Fruit fly (Drosophila melanogaster) whole organism, embryonic: Measurements from ENCODE around the gene Glys.

Experiments
- ATbp ChIP-seq: fragments of 200-800 bp; sonication (Bioruptor generic); optimal IDR thresholded peaks from 2 replicates; lab custom pipeline; 2017; ENCODE audit warnings: missing biosample characterization, mild to moderate bottlenecking, missing genetic modification characterization, missing genetic modification reagents
- Atf6 ChIP-seq: fragments of 200-800 bp; sonication (Bioruptor generic); IDR thresholded peaks from 2 replicates; pipeline ENCODE4 v1.3.6; 2022; ENCODE audit warnings: missing biosample characterization, missing genetic modification characterization
- B-H1 ChIP-seq: fragments of 200-800 bp; sonication (Bioruptor generic); IDR thresholded peaks from 3 replicates; pipeline ENCODE4 v1.3.6; 2022; ENCODE audit warnings: missing biosample characterization, missing genetic modification characterization
- CG10209 ChIP-seq: fragments of 200-800 bp; sonication (Bioruptor generic); optimal IDR thresholded peaks from 3 replicates; lab custom pipeline; 2017; ENCODE audit warnings: missing biosample characterization, mild to moderate bottlenecking, missing genetic modification characterization, missing genetic modification reagents
- CG14050 ChIP-seq: fragments of 200-800 bp; sonication (Bioruptor generic); IDR thresholded peaks from 3 replicates; pipeline ENCODE4 v1.3.6; 2022; ENCODE audit warnings: missing biosample characterization, missing genetic modification characterization
- CG15514 ChIP-seq: fragments of 200-800 bp; sonication (Bioruptor generic); optimal IDR thresholded peaks from 3 replicates; lab custom pipeline; 2017; ENCODE audit warnings: missing biosample characterization, missing genetic modification characterization, mild to moderate bottlenecking, moderate library complexity, missing genetic modification reagents
- CG2129 ChIP-seq: fragments of 200-800 bp; sonication (Bioruptor generic); IDR thresholded peaks from 2 replicates; pipeline ENCODE4 v1.3.6; 2022; ENCODE audit warnings: missing biosample characterization, missing genetic modification characterization; ENCODE audit not compliant: partially characterized antibody
- CG2202 ChIP-seq: fragments of 200-800 bp; sonication (Bioruptor generic); optimal IDR thresholded peaks from 2 replicates; lab custom pipeline; 2018; ENCODE audit warnings: missing biosample characterization, mild to moderate bottlenecking, missing genetic modification characterization
- CG30020 ChIP-seq: fragments of 200-800 bp; optimal IDR thresholded peaks from 2 replicates; lab custom pipeline; 2019; ENCODE audit warnings: missing biosample characterization, mild to moderate bottlenecking, missing genetic modification characterization, moderate library complexity
- CG31365 ChIP-seq: fragments of 200-800 bp; sonication (Bioruptor generic); optimal IDR thresholded peaks from 2 replicates; lab custom pipeline; 2018; ENCODE audit warnings: missing biosample characterization, mild to moderate bottlenecking, missing genetic modification characterization
- CG4730 ChIP-seq: fragments of 200-800 bp; sonication (Bioruptor generic); IDR thresholded peaks from 2 replicates; pipeline ENCODE4 v1.3.6; 2022; ENCODE audit warnings: missing biosample characterization, missing genetic modification characterization
- CG5953 ChIP-seq: fragments of 200-800 bp; sonication (Bioruptor generic); IDR thresholded peaks from 2 replicates; pipeline ENCODE4 v1.3.6; 2022; ENCODE audit warnings: missing biosample characterization, missing genetic modification characterization
- CG6272 ChIP-seq: fragments of 200-800 bp; sonication (Bioruptor generic); IDR thresholded peaks from 2 replicates; pipeline ENCODE4 v1.3.6; 2022; ENCODE audit warnings: missing biosample characterization, missing genetic modification characterization
- CG8281 ChIP-seq: fragments of 200-800 bp; sonication (Bioruptor generic); optimal IDR thresholded peaks from 2 replicates; lab custom pipeline; 2018; ENCODE audit warnings: missing biosample characterization, mild to moderate bottlenecking, missing genetic modification characterization, moderate library complexity
- D19B ChIP-seq: fragments of 200-800 bp; sonication (Bioruptor generic); optimal IDR thresholded peaks from 2 replicates; lab custom pipeline; 2017; ENCODE audit warnings: missing biosample characterization, mild to moderate bottlenecking, missing genetic modification characterization
- Dad ChIP-seq: fragments of 200-800 bp; sonication (Bioruptor generic); optimal IDR thresholded peaks from 3 replicates; lab custom pipeline; 2016; ENCODE audit warnings: missing biosample characterization, missing genetic modification characterization
- Dbx ChIP-seq: fragments of 200-800 bp; sonication (Bioruptor generic); IDR thresholded peaks from 3 replicates; pipeline ENCODE4 v1.3.6; 2022; ENCODE audit warnings: missing biosample characterization, missing genetic modification characterization
- E2f1 ChIP-seq: fragments of 200-800 bp; sonication (Bioruptor generic); IDR thresholded peaks from 2 replicates; pipeline ENCODE4 v1.3.6; 2022; ENCODE audit warnings: missing biosample characterization, missing genetic modification characterization
- Ets97D ChIP-seq: fragments of 200-800 bp; sonication (Bioruptor generic); optimal IDR thresholded peaks from 3 replicates; lab custom pipeline; 2016; ENCODE audit warnings: missing biosample characterization, missing genetic modification characterization
- Gsc ChIP-seq: fragments of 200-800 bp; sonication (Bioruptor generic); IDR thresholded peaks from 2 replicates; pipeline ENCODE4 v1.3.6; 2022; ENCODE audit warnings: missing biosample characterization, missing genetic modification characterization
- Gug ChIP-seq: fragments of 200-800 bp; sonication (Bioruptor generic); IDR thresholded peaks from 4 replicates; pipeline ENCODE4 v1.3.6; 2022; ENCODE audit warnings: missing biosample characterization, missing genetic modification characterization
- HLH4C ChIP-seq: fragments of 200-800 bp; sonication (Bioruptor generic); IDR thresholded peaks from 3 replicates; pipeline ENCODE4 v1.3.6; 2022; ENCODE audit warnings: missing biosample characterization, missing genetic modification characterization; ENCODE audit not compliant: partially characterized antibody
- HLH54F ChIP-seq: fragments of 200-800 bp; sonication (Bioruptor generic); optimal IDR thresholded peaks from 3 replicates; lab custom pipeline; 2016; ENCODE audit warnings: missing biosample characterization, missing genetic modification characterization
- Hand ChIP-seq: fragments of 200-800 bp; sonication (Bioruptor generic); optimal IDR thresholded peaks from 2 replicates; lab custom pipeline; 2017; ENCODE audit warnings: mild to moderate bottlenecking, missing biosample characterization, missing genetic modification reagents, missing genetic modification characterization
- Mad ChIP-seq: fragments of 200-800 bp; sonication (Bioruptor generic); optimal IDR thresholded peaks from 2 replicates; lab custom pipeline; 2016; ENCODE audit warnings: missing biosample characterization, missing genetic modification characterization
- Med ChIP-seq: fragments of 200-800 bp; sonication (Bioruptor generic); peaks from one replicate; lab custom pipeline; 2016; ENCODE audit warnings: missing biosample characterization, missing genetic modification characterization, mild to moderate bottlenecking, inconsistent platforms, moderate library complexity
- Opbp ChIP-seq: fragments of 200-800 bp; sonication (Bioruptor generic); IDR thresholded peaks from 3 replicates; pipeline ENCODE4 v1.3.6; 2022; ENCODE audit warnings: missing biosample characterization, missing genetic modification characterization; ENCODE audit not compliant: partially characterized antibody
- Optix ChIP-seq: fragments of 200-800 bp; sonication (Bioruptor generic); IDR thresholded peaks from 3 replicates; pipeline ENCODE4 v1.3.6; 2022; ENCODE audit warnings: missing biosample characterization, missing genetic modification characterization
- Sox100B ChIP-seq: fragments of 200-800 bp; sonication (Bioruptor generic); optimal IDR thresholded peaks from 3 replicates; lab custom pipeline; 2018; ENCODE audit warnings: missing biosample characterization, mild to moderate bottlenecking, missing genetic modification characterization
- Sry-β ChIP-seq: fragments of 200-800 bp; sonication (Bioruptor generic); optimal IDR thresholded peaks from 2 replicates; lab custom pipeline; 2018; ENCODE audit warnings: missing biosample characterization, mild to moderate bottlenecking, missing genetic modification characterization, moderate library complexity
- TFAM ChIP-seq: fragments of 200-800 bp; sonication (Bioruptor generic); optimal IDR thresholded peaks from 2 replicates; lab custom pipeline; 2017; ENCODE audit warnings: missing biosample characterization, missing genetic modification characterization, inconsistent platforms
- abd-A ChIP-seq: fragments of 200-800 bp; sonication (Bioruptor generic); optimal IDR thresholded peaks from 3 replicates; lab custom pipeline; 2019; ENCODE audit warnings: missing biosample characterization, mild to moderate bottlenecking, missing genetic modification characterization, moderate library complexity
- bbx ChIP-seq: fragments of 200-800 bp; sonication (Bioruptor generic); IDR thresholded peaks from 2 replicates; pipeline ENCODE4 v1.3.6; 2022; ENCODE audit warnings: missing biosample characterization, missing genetic modification characterization; ENCODE audit not compliant: partially characterized antibody
- chinmo ChIP-seq: fragments of 200-800 bp; sonication (Bioruptor generic); IDR thresholded peaks from 4 replicates; pipeline ENCODE4 v1.3.6; 2022; ENCODE audit warnings: missing biosample characterization, missing genetic modification characterization; ENCODE audit not compliant: partially characterized antibody
- dm ChIP-seq: fragments of 200-800 bp; sonication (Bioruptor generic); optimal IDR thresholded peaks from 3 replicates; lab custom pipeline; 2016; ENCODE audit warnings: missing biosample characterization, missing genetic modification characterization
- esg ChIP-seq: fragments of 200-800 bp; sonication (Bioruptor generic); conservative IDR thresholded peaks from 2 replicates; pipeline ENCODE4 v1.3.6; 2022; ENCODE audit warnings: missing biosample characterization, missing genetic modification characterization
- her ChIP-seq: fragments of 200-800 bp; sonication (Bioruptor generic); optimal IDR thresholded peaks from 2 replicates; lab custom pipeline; 2016; ENCODE audit warnings: missing biosample characterization, missing genetic modification characterization
- prd ChIP-seq, 3 experiments: fragments of >200 bp in 2 of 3; fragments of 200-800 bp in 1 of 3; sonication (Bioruptor generic) in 1 of 3; optimal IDR thresholded peaks in 2 of 3; IDR thresholded peaks in 1 of 3; 2 replicates in 2 of 3; 3 replicates in 1 of 3; pipeline versions ENCODE4 v1.3.6 to Lab custom; 2017 to 2022; ENCODE audit warnings: missing biosample characterization in 1 of 3, missing genetic modification characterization in 1 of 3
- pros ChIP-seq: fragments of 200-800 bp; sonication (Bioruptor generic); optimal IDR thresholded peaks from 3 replicates; lab custom pipeline; 2019; ENCODE audit warnings: missing biosample characterization, mild to moderate bottlenecking, missing genetic modification characterization, moderate library complexity
- psq ChIP-seq: fragments of 200-800 bp; sonication (Bioruptor generic); optimal IDR thresholded peaks from 2 replicates; lab custom pipeline; 2017; ENCODE audit warnings: missing biosample characterization, missing genetic modification characterization
- run ChIP-seq: fragments of 200-800 bp; sonication (Bioruptor generic); optimal IDR thresholded peaks from 3 replicates; lab custom pipeline; 2018; ENCODE audit warnings: missing biosample characterization, mild to moderate bottlenecking, missing genetic modification characterization
- seq ChIP-seq: fragments of 200-800 bp; sonication (Bioruptor generic); IDR thresholded peaks from 2 replicates; pipeline ENCODE4 v1.3.6; 2022; ENCODE audit warnings: missing biosample characterization, missing genetic modification characterization
- slou ChIP-seq: fragments of 200-800 bp; sonication (Bioruptor generic); optimal IDR thresholded peaks from 3 replicates; lab custom pipeline; 2016; ENCODE audit warnings: missing biosample characterization, missing genetic modification characterization
- sob ChIP-seq: fragments of 200-800 bp; sonication (Bioruptor generic); IDR thresholded peaks from 2 replicates; pipeline ENCODE4 v1.3.6; 2022; ENCODE audit warnings: missing biosample characterization, missing genetic modification characterization
- tap ChIP-seq: fragments of 200-800 bp; optimal IDR thresholded peaks from 3 replicates; lab custom pipeline; 2019; ENCODE audit warnings: missing biosample characterization, mild to moderate bottlenecking, missing genetic modification characterization, moderate library complexity
- trem ChIP-seq: fragments of 200-800 bp; optimal IDR thresholded peaks from 3 replicates; lab custom pipeline; 2019; ENCODE audit warnings: missing biosample characterization, mild to moderate bottlenecking, missing genetic modification characterization, moderate library complexity
- vnd ChIP-seq: fragments of 200-800 bp; sonication (Bioruptor generic); IDR thresholded peaks from 3 replicates; pipeline ENCODE4 v1.3.6; 2022; ENCODE audit warnings: missing biosample characterization, missing genetic modification characterization; ENCODE audit not compliant: partially characterized antibody
- wek ChIP-seq: fragments of 200-800 bp; sonication (Bioruptor generic); optimal IDR thresholded peaks from 3 replicates; lab custom pipeline; 2018; ENCODE audit warnings: missing biosample characterization, mild to moderate bottlenecking, missing genetic modification characterization, moderate library complexity
- zen ChIP-seq: fragments of 200-800 bp; sonication (Bioruptor generic); optimal IDR thresholded peaks from 3 replicates; lab custom pipeline; 2018; ENCODE audit warnings: missing biosample characterization, mild to moderate bottlenecking, missing genetic modification characterization, moderate library complexity

Gene Glys

dm6 chr3R:15149772-15150512, 2.6 kb upstream of the Glys start, which contains the start of gene Gyc88E (continued):
- TF ChIP-seq prd (optimal IDR thresholded peaks at IDR 0.05; lab: Kevin White, UChicago), result no peak
- TF ChIP-seq prd (GFP tag; IDR thresholded peaks at IDR 0.05; lab: Robert Waterston, UW), result no peak; the same call in 2 of the 3 replicates
- no peak for TF ChIP-seq her (GFP tag; lab: Kevin White, UChicago)
- TF ChIP-seq psq (GFP tag; lab: Kevin White, UChicago), result no peak
- TF ChIP-seq CG4730 (GFP tag; lab: Robert Waterston, UW), result 0 out of 2 replicates have a peak, but pooled peaks have one; percentile 40
- TF ChIP-seq bbx (GFP tag; lab: Robert Waterston, UW), result no peak
- no peak for TF ChIP-seq slou (GFP tag; lab: Kevin White, UChicago)
- no peak for TF ChIP-seq HLH54F (GFP tag; lab: Kevin White, UChicago)
- no peak for TF ChIP-seq esg (GFP tag; lab: Robert Waterston, UW)
- TF ChIP-seq Dad (GFP tag; lab: Kevin White, UChicago), result no peak
- TF ChIP-seq CG8281 (tag; lab: Kevin White, UChicago), result no peak
- TF ChIP-seq CG5953 (GFP tag; lab: Robert Waterston, UW), result no peak
- TF ChIP-seq D19B (GFP tag; lab: Kevin White, UChicago), result peak; percentile 78
- TF ChIP-seq Atf6 (GFP tag; lab: Robert Waterston, UW), result no peak; the same call in none of the 2 replicates
- TF ChIP-seq abd-A (tag; lab: Kevin White, UChicago), result no peak
- TF ChIP-seq Sox100B (GFP tag; lab: Kevin White, UChicago), result no peak
- TF ChIP-seq B-H1 (GFP tag; lab: Robert Waterston, UW), result peak; percentile 54; the same call in 2 of the 3 replicates
- peak; percentile 45 for TF ChIP-seq Med (GFP tag; lab: Kevin White, UChicago)
- no peak for TF ChIP-seq Mad
- peak; percentile 42 for TF ChIP-seq CG6272
- no peak for TF ChIP-seq CG15514
- TF ChIP-seq Gsc (GFP tag; lab: Robert Waterston, UW), result no peak
- TF ChIP-seq HLH4C (GFP tag; lab: Robert Waterston, UW), result no peak
- TF ChIP-seq CG31365, result no peak
- no peak for TF ChIP-seq wek (GFP tag; lab: Kevin White, UChicago)
- no peak for TF ChIP-seq ATbp (GFP tag; lab: Kevin White, UChicago)
- no peak for TF ChIP-seq pros
- no peak for TF ChIP-seq CG14050
- no peak for TF ChIP-seq vnd (GFP tag; lab: Robert Waterston, UW)
- 0 out of 3 replicates have a peak, but pooled peaks have one; percentile 50 for TF ChIP-seq Dbx (GFP tag; lab: Robert Waterston, UW)
- no peak for TF ChIP-seq CG2202 (tag; lab: Kevin White, UChicago)
- no peak for TF ChIP-seq Sry-β (GFP tag; lab: Kevin White, UChicago)
- TF ChIP-seq Optix, result no peak
- peak; percentile 59 for TF ChIP-seq E2f1 (GFP tag; lab: Robert Waterston, UW)
- no peak for TF ChIP-seq dm (GFP tag; lab: Kevin White, UChicago)
- TF ChIP-seq Gug (GFP tag; lab: Robert Waterston, UW), result 0 out of 4 replicates have a peak, but pooled peaks have one; percentile 23
- TF ChIP-seq zen (tag; lab: Kevin White, UChicago), result no peak
- TF ChIP-seq Hand (GFP tag; lab: Kevin White, UChicago), result no peak
- no peak for TF ChIP-seq Opbp (GFP tag; lab: Robert Waterston, UW)
- no peak for TF ChIP-seq chinmo
- no peak for TF ChIP-seq run
- no peak for TF ChIP-seq seq (GFP tag; lab: Robert Waterston, UW)
- no peak for TF ChIP-seq CG2129 (GFP tag; lab: Robert Waterston, UW)
- no peak for TF ChIP-seq CG30020 (tag; lab: Kevin White, UChicago)
- no peak for TF ChIP-seq Ets97D
- TF ChIP-seq sob (GFP tag; lab: Robert Waterston, UW), result no peak; the same call in 1 of the 2 replicates
- TF ChIP-seq TFAM, result no peak
- no peak for TF ChIP-seq CG10209 (GFP tag; lab: Kevin White, UChicago)
- no peak for TF ChIP-seq tap (tag; lab: Kevin White, UChicago)
- no peak for TF ChIP-seq trem (tag; lab: Kevin White, UChicago)
